Fruit fly (Drosophila melanogaster): ENCODE results near the gene Ada.

- TF ChIP-seq CG8478 (optimal IDR thresholded peaks at IDR 0.05) (no peak), psq (optimal IDR thresholded peaks at IDR 0.05) (no peak), pan (optimal IDR thresholded peaks at IDR 0.05) (no peak), EcR (GFP tag; optimal IDR thresholded peaks at IDR 0.05) (no peak), Dll (optimal IDR thresholded peaks at IDR 0.05) (no peak)
These were observed at the start of gene Ada, which contains the start of gene beag for dm6 chr3R:9064874-9065273.
